Worm (Caenorhabditis elegans) whole organism, L4 larva: Measurements from ENCODE around the gene F54D12.10.

Experiments used
- aha-1 ChIP-seq: fragments of 150-350 bp; peaks from one replicate; lab custom pipeline; 2014; ENCODE audit warnings: missing biosample characterization, missing genetic modification characterization
- lin-39 ChIP-seq: fragments of 150-350 bp; optimal IDR thresholded peaks from 2 replicates; lab custom pipeline; 2014; ENCODE audit warnings: missing biosample characterization, missing genetic modification reagents, missing genetic modification characterization
- lir-3 ChIP-seq: sonication (generic microtip); optimal IDR thresholded peaks from 2 replicates; lab custom pipeline; 2016; ENCODE audit warnings: mild to moderate bottlenecking, missing genetic modification characterization, missing compliant biosample characterization
- snpc-4 ChIP-seq: fragments of 150-350 bp; optimal IDR thresholded peaks from 2 replicates; lab custom pipeline; 2014; ENCODE audit warnings: missing biosample characterization, missing genetic modification characterization
- unc-62 ChIP-seq, 3 experiments: fragments of 150-350 bp in 1 of 3; sonication (generic microtip); optimal IDR thresholded peaks in 2 of 3; peaks in 1 of 3; 1 replicate in 1 of 3; 2 replicates in 2 of 3; lab custom pipeline; 2014 to 2017; ENCODE audit warnings: missing biosample characterization in 3 of 3, missing genetic modification characterization in 3 of 3, missing genetic modification reagents in 3 of 3, missing genotype in 1 of 3

DNA sequence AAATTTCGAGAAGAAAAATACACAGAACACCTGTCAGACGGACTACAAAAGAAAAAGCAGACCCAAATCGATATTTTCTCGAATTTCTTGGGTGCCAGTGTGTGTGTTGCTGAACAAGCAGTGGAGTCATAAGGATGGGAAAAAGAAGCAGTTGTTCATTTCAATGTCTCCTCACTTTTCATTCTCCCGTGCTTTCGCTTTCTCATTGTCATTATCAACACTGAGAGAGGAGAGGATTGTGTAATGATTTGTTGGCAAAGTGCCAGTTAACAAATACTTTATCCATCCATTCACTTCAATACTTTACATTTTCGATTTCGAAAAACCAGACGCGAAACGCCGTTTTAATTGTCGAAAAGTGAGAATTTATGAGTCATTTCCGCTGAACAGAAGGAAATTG, 2.5 kb downstream of the F54D12.10 start:
- peak in 1 of 2 experiments; percentile 82 for TF ChIP-seq unc-62 (GFP tag; optimal IDR thresholded peaks at IDR 0.05 in 1 of 2; lab: Kevin White, UChicago)
- TF ChIP-seq unc-62 (tag; optimal IDR thresholded peaks at IDR 0.05; lab: Kevin White, UChicago) = no peak
- no peak for TF ChIP-seq lir-3
- no peak for TF ChIP-seq lin-39 (tag; lab: Kevin White, UChicago)
- no peak for TF ChIP-seq aha-1
- no peak for TF ChIP-seq snpc-4 (tag; lab: Kevin White, UChicago)
